Worm (Caenorhabditis elegans) whole organism, young adult: ENCODE measurements around the gene mrps-2.

Experiments
- F22D6.2 ChIP-seq: sonication (generic microtip); optimal IDR thresholded peaks from 2 replicates; lab custom pipeline; 2016; ENCODE audit warnings: mild to moderate bottlenecking, missing genetic modification characterization, missing compliant biosample characterization
- F57C9.4 ChIP-seq: sonication (generic microtip); optimal IDR thresholded peaks from 2 replicates; lab custom pipeline; 2017; ENCODE audit warnings: mild to moderate bottlenecking, missing genetic modification characterization, missing compliant biosample characterization
- K12H6.12 ChIP-seq: fragments of 200-800 bp; sonication (Bioruptor generic); optimal IDR thresholded peaks from 2 replicates; lab custom pipeline; 2018; ENCODE audit warnings: mild to moderate bottlenecking, missing genetic modification characterization, missing compliant biosample characterization
- T07F8.4 ChIP-seq: sonication (generic microtip); optimal IDR thresholded peaks from 2 replicates; lab custom pipeline; 2016; ENCODE audit warnings: mild to moderate bottlenecking, missing genetic modification characterization, moderate library complexity, missing compliant biosample characterization
- Y56A3A.18 ChIP-seq: fragments of 200-800 bp; sonication (Bioruptor generic); IDR thresholded peaks from 2 replicates; pipeline ENCODE4 v1.3.6; 2022; ENCODE audit warnings: missing genetic modification reagents, missing genetic modification characterization, missing compliant biosample characterization
- akir-1 ChIP-seq: fragments of 200-800 bp; sonication (Bioruptor generic); optimal IDR thresholded peaks from 2 replicates; lab custom pipeline; 2018; ENCODE audit warnings: mild to moderate bottlenecking, missing genetic modification characterization, moderate library complexity, missing compliant biosample characterization
- attf-3 ChIP-seq: fragments of 200-800 bp; sonication (Bioruptor generic); conservative IDR thresholded peaks from 2 replicates; pipeline ENCODE4 v1.3.6; 2022; ENCODE audit warnings: missing genetic modification reagents, missing genetic modification characterization, missing compliant biosample characterization
- ccch-3 ChIP-seq: fragments of 200-800 bp; sonication (Bioruptor generic); optimal IDR thresholded peaks from 2 replicates; lab custom pipeline; 2018; ENCODE audit warnings: mild to moderate bottlenecking, missing genetic modification characterization, missing compliant biosample characterization
- dox-1 ChIP-seq: fragments of 200-800 bp; sonication (Bioruptor generic); IDR thresholded peaks from 2 replicates; pipeline ENCODE4 v1.3.6; 2022; ENCODE audit warnings: missing genetic modification reagents, missing genetic modification characterization, missing compliant biosample characterization
- dpl-1 ChIP-seq: fragments of 150-350 bp; optimal IDR thresholded peaks from 2 replicates; lab custom pipeline; 2014; ENCODE audit warnings: missing biosample characterization, missing genetic modification reagents, missing genetic modification characterization
- efl-1 ChIP-seq: fragments of 150-350 bp; optimal IDR thresholded peaks from 2 replicates; lab custom pipeline; 2014; ENCODE audit warnings: missing biosample characterization, missing genetic modification reagents, missing genetic modification characterization
- fkh-3 ChIP-seq: sonication (generic microtip); optimal IDR thresholded peaks from 2 replicates; lab custom pipeline; 2016; ENCODE audit warnings: mild to moderate bottlenecking, missing genetic modification characterization, missing compliant biosample characterization
- him-1 ChIP-seq: sonication (generic microtip); optimal IDR thresholded peaks from 2 replicates; lab custom pipeline; 2016; ENCODE audit warnings: missing genotype, missing genetic modification reagents, missing genetic modification characterization, missing compliant biosample characterization
- hmg-20 ChIP-seq: fragments of 200-800 bp; sonication (Bioruptor generic); IDR thresholded peaks from 2 replicates; pipeline ENCODE4 v1.3.6; 2022; ENCODE audit warnings: missing genetic modification reagents, missing genetic modification characterization, missing compliant biosample characterization
- hsf-1 ChIP-seq: fragments of 200-800 bp; sonication (Bioruptor generic); IDR thresholded peaks from 2 replicates; pipeline ENCODE4 v1.3.6; 2022; ENCODE audit warnings: missing genetic modification reagents, missing genetic modification characterization, missing compliant biosample characterization
- lag-1 ChIP-seq: fragments of 200-800 bp; sonication (Bioruptor generic); IDR thresholded peaks from 2 replicates; pipeline ENCODE4 v1.3.6; 2022; ENCODE audit warnings: missing genetic modification reagents, missing genetic modification characterization, missing compliant biosample characterization
- let-607 ChIP-seq, 2 experiments: fragments of 200-800 bp in 1 of 2; sonication (Bioruptor generic) in 1 of 2; sonication (generic microtip) in 1 of 2; optimal IDR thresholded peaks; 2 replicates each; lab custom pipeline; 2016 to 2018; ENCODE audit warnings: mild to moderate bottlenecking in 2 of 2, missing compliant biosample characterization in 2 of 2, missing genetic modification characterization in 2 of 2, moderate library complexity in 2 of 2, missing genotype in 1 of 2
- lin-26 ChIP-seq: fragments of 200-800 bp; sonication (Bioruptor generic); IDR thresholded peaks from 2 replicates; pipeline ENCODE4 v1.3.6; 2022; ENCODE audit warnings: missing genetic modification reagents, missing genetic modification characterization, missing compliant biosample characterization
- lin-35 ChIP-seq, 3 experiments: fragments of 150-350 bp in 2 of 3; sonication (generic microtip) in 1 of 3; optimal IDR thresholded peaks; 2 replicates each; lab custom pipeline; 2014 to 2018; ENCODE audit warnings: missing biosample characterization in 3 of 3, missing genetic modification characterization in 3 of 3, missing genetic modification reagents in 3 of 3
- lsy-27 ChIP-seq: sonication (generic microtip); optimal IDR thresholded peaks from 2 replicates; lab custom pipeline; 2017; ENCODE audit warnings: missing genetic modification characterization, mild to moderate bottlenecking, missing compliant biosample characterization, antibody characterized with exemption, missing genotype, borderline replicate concordance; ENCODE audit not compliant: insufficient read depth
- madf-10 ChIP-seq: sonication (generic microtip); optimal IDR thresholded peaks from 2 replicates; lab custom pipeline; 2016; ENCODE audit warnings: mild to moderate bottlenecking, missing genetic modification characterization, missing compliant biosample characterization
- mes-4 ChIP-seq: sonication (generic microtip); optimal IDR thresholded peaks from 2 replicates; lab custom pipeline; 2016; ENCODE audit warnings: missing genotype, missing genetic modification characterization, missing compliant biosample characterization
- nhr-80 ChIP-seq: sonication (generic microtip); optimal IDR thresholded peaks from 2 replicates; lab custom pipeline; 2016; ENCODE audit warnings: missing genetic modification characterization, missing compliant biosample characterization
- pbrm-1 ChIP-seq: fragments of 200-800 bp; sonication (Bioruptor generic); IDR thresholded peaks from 2 replicates; pipeline ENCODE4 v1.3.6; 2022; ENCODE audit warnings: missing genetic modification reagents, missing genetic modification characterization, missing compliant biosample characterization
- somi-1 ChIP-seq: fragments of 200-800 bp; sonication (Bioruptor generic); optimal IDR thresholded peaks from 2 replicates; lab custom pipeline; 2018; ENCODE audit warnings: mild to moderate bottlenecking, missing genetic modification characterization, missing compliant biosample characterization
- zfh-2 ChIP-seq: fragments of 200-800 bp; sonication (Bioruptor generic); conservative IDR thresholded peaks from 2 replicates; pipeline ENCODE4 v1.3.6; 2022; ENCODE audit warnings: missing genetic modification reagents, missing genetic modification characterization, missing compliant biosample characterization
- ztf-22 ChIP-seq: fragments of 200-800 bp; sonication (Bioruptor generic); optimal IDR thresholded peaks from 2 replicates; lab custom pipeline; 2018; ENCODE audit warnings: mild to moderate bottlenecking, missing genetic modification characterization, moderate library complexity, missing compliant biosample characterization
- ztf-6 ChIP-seq: fragments of 200-800 bp; sonication (Bioruptor generic); IDR thresholded peaks from 2 replicates; pipeline ENCODE4 v1.3.6; 2022; ENCODE audit warnings: missing genetic modification reagents, missing genetic modification characterization, missing compliant biosample characterization

The mrps-2 gene

DNA sequence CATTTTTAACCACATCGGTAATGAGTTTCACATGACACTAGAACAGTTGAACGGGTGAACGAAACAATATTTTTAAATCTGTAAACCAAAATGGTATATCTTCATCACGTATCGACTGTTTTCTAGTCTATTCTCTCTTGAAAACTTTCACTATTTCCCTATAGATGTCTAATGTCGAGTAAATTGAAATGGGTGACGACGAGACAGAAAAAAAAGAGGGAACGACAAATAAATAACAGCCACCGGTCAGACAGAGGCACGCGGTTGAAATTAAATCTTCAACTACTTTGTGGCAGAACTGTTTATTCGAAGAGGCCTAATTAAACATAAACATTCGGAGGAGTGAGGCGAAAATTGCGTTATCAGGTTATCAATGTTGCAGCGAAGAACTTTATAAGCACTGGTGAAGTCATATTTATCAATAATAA, 31.1 kb upstream of the mrps-2 start:
- TF ChIP-seq lin-35 (GFP tag; optimal IDR thresholded peaks at IDR 0.05; lab: Kevin White, UChicago), result no peak
- TF ChIP-seq ccch-3 (GFP tag; lab: Kevin White, UChicago), result no peak
- TF ChIP-seq nhr-80, result peak; percentile 60
- TF ChIP-seq F57C9.4, result no peak

DNA sequence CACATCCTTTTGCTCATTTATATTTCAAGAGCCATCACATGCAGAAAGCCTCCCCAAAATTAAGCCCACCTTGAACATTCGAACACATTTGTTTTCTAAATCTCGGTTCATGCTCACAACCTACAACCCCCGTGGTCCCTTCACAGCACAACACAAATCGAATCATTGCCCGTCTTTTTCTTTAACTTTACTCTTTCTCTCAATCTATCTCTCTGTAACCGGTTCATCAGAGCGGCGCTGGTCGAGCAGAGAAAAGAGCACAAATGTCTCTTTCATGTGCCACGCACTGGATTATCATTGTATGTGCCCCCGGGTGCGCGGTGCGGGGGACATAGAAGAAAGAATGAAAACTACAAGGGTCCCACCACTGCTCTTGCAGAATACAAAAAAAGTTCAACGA, 30.2 kb upstream of the mrps-2 start:
- TF ChIP-seq lin-26 (GFP tag; lab: Robert Waterston, UW), result 0 out of 2 replicates have a peak, but pooled peaks have one; percentile 49
- 0 out of 2 replicates have a peak, but pooled peaks have one; percentile 15 for TF ChIP-seq zfh-2
- TF ChIP-seq K12H6.12 (tag; lab: Kevin White, UChicago), result peak; percentile 26
- no peak for TF ChIP-seq hsf-1 (GFP tag; lab: Robert Waterston, UW)
- no peak for TF ChIP-seq lsy-27 (tag; lab: Kevin White, UChicago)

DNA sequence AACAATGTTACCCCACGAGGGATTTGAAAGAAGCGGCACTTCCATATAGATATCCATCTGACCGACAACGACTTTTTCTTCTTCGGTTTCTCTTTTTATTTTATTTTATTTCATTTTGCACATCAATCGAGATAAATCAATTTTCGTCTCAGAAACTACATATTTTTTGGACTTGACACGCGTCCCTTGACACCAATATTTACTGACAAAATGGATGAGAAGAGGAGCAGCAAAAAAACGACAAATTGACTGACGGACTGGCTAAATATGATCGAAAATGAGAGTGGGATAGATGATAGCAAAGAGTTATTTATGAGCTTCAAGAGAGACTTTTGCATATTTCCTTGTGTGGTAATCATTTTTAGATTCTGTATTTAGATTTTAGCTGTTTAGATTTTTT, 28.1 kb upstream of the mrps-2 start:
- no peak for TF ChIP-seq F22D6.2
- no peak for TF ChIP-seq mes-4 (tag; lab: Kevin White, UChicago)
- TF ChIP-seq ztf-22 (GFP tag; lab: Kevin White, UChicago), result no peak

- TF ChIP-seq hmg-20 (GFP tag; lab: Robert Waterston, UW), result no peak
- TF ChIP-seq lag-1 (GFP tag; lab: Robert Waterston, UW), result 0 out of 2 replicates have a peak, but pooled peaks have one; percentile 24
- no peak for TF ChIP-seq pbrm-1 (GFP tag; lab: Robert Waterston, UW)
- TF ChIP-seq let-607 (tag; optimal IDR thresholded peaks at IDR 0.05; lab: Kevin White, UChicago), result no peak
- no peak for TF ChIP-seq efl-1 (GFP tag; lab: Kevin White, UChicago)
These were observed 21.1 kb upstream of the mrps-2 start, which contains the start of gene lmd-3 for ce11 chrV:8444357-8444856. Gene lmd-3, minus strand, starts transcription at chrV:8444806.

- TF ChIP-seq T07F8.4 (no peak), akir-1 (no peak), fkh-3 (tag; lab: Kevin White, UChicago) (no peak), him-1 (tag; lab: Kevin White, UChicago) (no peak), nhr-80 (peak; percentile 65), somi-1 (no peak), ztf-22 (GFP tag; lab: Kevin White, UChicago) (no peak), attf-3 (GFP tag; lab: Robert Waterston, UW) (no peak)
These were observed 19.9 kb upstream of the mrps-2 start for ce11 chrV:8445636-8446035.

DNA sequence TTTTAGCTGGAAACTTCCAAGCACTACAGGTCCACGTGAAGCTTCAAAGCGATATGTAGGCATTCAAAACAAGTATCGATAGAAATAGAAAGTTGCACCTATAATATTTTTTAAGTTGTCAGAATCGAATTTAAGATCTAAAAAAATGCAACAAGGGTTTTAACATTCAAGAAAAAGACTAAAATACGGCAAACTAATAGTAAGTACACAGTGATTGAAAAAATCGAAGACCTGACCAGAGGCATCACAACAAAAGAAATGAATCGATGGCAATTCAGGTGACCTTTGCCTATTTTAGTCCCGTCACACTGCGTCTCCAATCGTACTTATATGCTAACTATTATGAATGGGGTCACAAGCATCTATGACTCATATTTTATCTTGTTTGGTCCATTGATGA, 17.6 kb upstream of the mrps-2 start, which contains the start of gene T23B12.5:
Gene T23B12.5, minus strand, starts transcription at position 101 of the 400 bp plus-strand sequence.
- no peak for TF ChIP-seq ccch-3 (GFP tag; lab: Kevin White, UChicago)
- no peak for TF ChIP-seq Y56A3A.18 (GFP tag; lab: Robert Waterston, UW)
- no peak for TF ChIP-seq hsf-1 (GFP tag; lab: Robert Waterston, UW)
- no peak for TF ChIP-seq dpl-1 (GFP tag; lab: Kevin White, UChicago)
- no peak for TF ChIP-seq madf-10 (tag; lab: Kevin White, UChicago)
- no peak for TF ChIP-seq dox-1 (GFP tag; lab: Robert Waterston, UW)
- TF ChIP-seq ztf-6 (GFP tag; lab: Robert Waterston, UW), result no peak
